Fruit fly (Drosophila melanogaster) whole organism, embryonic: ENCODE data around the gene CG4653.

Source experiments
- Ada2b ChIP-seq: fragments of 200-800 bp; sonication (Bioruptor generic); IDR thresholded peaks from 2 replicates; pipeline ENCODE4 v1.3.6; 2022; ENCODE audit warnings: missing biosample characterization, missing genetic modification characterization
- Adf1 ChIP-seq: fragments of 200-800 bp; sonication (Bioruptor generic); IDR thresholded peaks from 2 replicates; pipeline ENCODE4 v1.3.6; 2022; ENCODE audit warnings: missing biosample characterization, missing genetic modification characterization
- CG10462 ChIP-seq: fragments of 200-800 bp; sonication (Bioruptor generic); optimal IDR thresholded peaks from 2 replicates; lab custom pipeline; 2016; ENCODE audit warnings: missing biosample characterization, missing genetic modification characterization
- CG12659 ChIP-seq: fragments of 200-800 bp; sonication (Bioruptor generic); optimal IDR thresholded peaks from 3 replicates; lab custom pipeline; 2017; ENCODE audit warnings: mild to moderate bottlenecking, missing biosample characterization, missing genetic modification reagents, missing genetic modification characterization
- CG1529 ChIP-seq: fragments of 200-800 bp; sonication (Bioruptor generic); optimal IDR thresholded peaks from 3 replicates; lab custom pipeline; 2018; ENCODE audit warnings: missing biosample characterization, missing genetic modification characterization
- CG15514 ChIP-seq: fragments of 200-800 bp; sonication (Bioruptor generic); optimal IDR thresholded peaks from 3 replicates; lab custom pipeline; 2017; ENCODE audit warnings: missing biosample characterization, missing genetic modification characterization, mild to moderate bottlenecking, moderate library complexity, missing genetic modification reagents
- CG15696 ChIP-seq: fragments of 200-800 bp; sonication (Bioruptor generic); optimal IDR thresholded peaks from 2 replicates; lab custom pipeline; 2019; ENCODE audit warnings: missing biosample characterization, mild to moderate bottlenecking, missing genetic modification characterization, moderate library complexity
- CG1603 ChIP-seq: fragments of 200-800 bp; sonication (Bioruptor generic); optimal IDR thresholded peaks from 2 replicates; lab custom pipeline; 2019; ENCODE audit warnings: missing biosample characterization, mild to moderate bottlenecking, missing genetic modification characterization, moderate library complexity
- CG17385 ChIP-seq: fragments of 200-800 bp; sonication (Bioruptor generic); optimal IDR thresholded peaks from 3 replicates; lab custom pipeline; 2018; ENCODE audit warnings: missing biosample characterization, mild to moderate bottlenecking, missing genetic modification characterization
- CG1832 ChIP-seq: fragments of 200-800 bp; sonication (Bioruptor generic); optimal IDR thresholded peaks from 2 replicates; lab custom pipeline; 2017; ENCODE audit warnings: missing biosample characterization, mild to moderate bottlenecking, missing genetic modification characterization, inconsistent platforms
- CG4282 ChIP-seq: fragments of 200-800 bp; sonication (Bioruptor generic); optimal IDR thresholded peaks from 2 replicates; lab custom pipeline; 2016; ENCODE audit warnings: missing biosample characterization, missing genetic modification characterization
- CG5180 ChIP-seq: fragments of 200-800 bp; sonication (Bioruptor generic); optimal IDR thresholded peaks from 3 replicates; lab custom pipeline; 2017; ENCODE audit warnings: missing biosample characterization, missing genetic modification characterization, mild to moderate bottlenecking, moderate library complexity, missing genetic modification reagents
- CG6254 ChIP-seq: fragments of 200-800 bp; sonication (Bioruptor generic); optimal IDR thresholded peaks from 3 replicates; lab custom pipeline; 2017; ENCODE audit warnings: mild to moderate bottlenecking, missing biosample characterization, missing genetic modification reagents, missing genetic modification characterization
- CG7357 ChIP-seq: fragments of 200-800 bp; sonication (Bioruptor generic); IDR thresholded peaks from 3 replicates; pipeline ENCODE4 v1.3.6; 2022; ENCODE audit warnings: missing biosample characterization, missing genetic modification characterization
- CG8089 ChIP-seq: fragments of 200-800 bp; sonication (Bioruptor generic); optimal IDR thresholded peaks from 3 replicates; lab custom pipeline; 2016; ENCODE audit warnings: missing biosample characterization, missing genetic modification characterization
- CG8290 ChIP-seq, 3 experiments: fragments of 200-800 bp; sonication (Bioruptor generic); optimal IDR thresholded peaks; 2 replicates each; lab custom pipeline; 2016 to 2019; ENCODE audit warnings: missing biosample characterization in 3 of 3, missing genetic modification characterization in 3 of 3, mild to moderate bottlenecking in 2 of 3, moderate library complexity in 1 of 3
- CG8924 ChIP-seq: fragments of 200-800 bp; optimal IDR thresholded peaks from 3 replicates; lab custom pipeline; 2019; ENCODE audit warnings: missing biosample characterization, mild to moderate bottlenecking, missing genetic modification characterization, moderate library complexity
- CG9797 ChIP-seq: fragments of 200-800 bp; sonication (Bioruptor generic); optimal IDR thresholded peaks from 3 replicates; lab custom pipeline; 2018; ENCODE audit warnings: missing biosample characterization, mild to moderate bottlenecking, missing genetic modification characterization
- Doc3 ChIP-seq: fragments of 200-800 bp; sonication (Bioruptor generic); IDR thresholded peaks from 3 replicates; pipeline ENCODE4 v1.3.6; 2022; ENCODE audit warnings: missing biosample characterization, missing genetic modification characterization; ENCODE audit not compliant: partially characterized antibody
- Dp ChIP-seq: fragments of 200-800 bp; sonication (Bioruptor generic); optimal IDR thresholded peaks from 2 replicates; lab custom pipeline; 2018; ENCODE audit warnings: missing biosample characterization, mild to moderate bottlenecking, missing genetic modification characterization, moderate library complexity
- Dref ChIP-seq: fragments of 200-800 bp; sonication (Bioruptor generic); IDR thresholded peaks from 2 replicates; pipeline ENCODE4 v1.3.6; 2022; ENCODE audit warnings: missing biosample characterization, missing genetic modification characterization
- Drgx ChIP-seq: fragments of 200-800 bp; sonication (Bioruptor generic); IDR thresholded peaks from 2 replicates; pipeline ENCODE4 v1.3.6; 2022; ENCODE audit warnings: missing biosample characterization, missing genetic modification characterization
- E2f2 ChIP-seq: fragments of 200-800 bp; sonication (Bioruptor generic); IDR thresholded peaks from 2 replicates; pipeline ENCODE4 v1.3.6; 2022; ENCODE audit warnings: missing biosample characterization, missing genetic modification characterization
- Ets65A ChIP-seq: fragments of 200-800 bp; sonication (Bioruptor generic); peaks from one replicate; lab custom pipeline; 2016; ENCODE audit warnings: missing biosample characterization, missing genetic modification characterization
- GATAe ChIP-seq: fragments of 200-800 bp; sonication (Bioruptor generic); conservative IDR thresholded peaks from 2 replicates; pipeline ENCODE4 v1.3.6; 2022; ENCODE audit warnings: missing biosample characterization, missing genetic modification characterization
- HmgD ChIP-seq: fragments of 200-800 bp; sonication (Bioruptor generic); optimal IDR thresholded peaks from 3 replicates; lab custom pipeline; 2016; ENCODE audit warnings: missing biosample characterization, missing genetic modification characterization
- Jarid2 ChIP-seq: fragments of 200-800 bp; sonication (Bioruptor generic); optimal IDR thresholded peaks from 3 replicates; lab custom pipeline; 2017; ENCODE audit warnings: mild to moderate bottlenecking, missing biosample characterization, missing genetic modification reagents, missing genetic modification characterization
- Med ChIP-seq: fragments of 200-800 bp; sonication (Bioruptor generic); peaks from one replicate; lab custom pipeline; 2016; ENCODE audit warnings: missing biosample characterization, missing genetic modification characterization, mild to moderate bottlenecking, inconsistent platforms, moderate library complexity
- PHDP ChIP-seq: fragments of 200-800 bp; sonication (Bioruptor generic); optimal IDR thresholded peaks from 3 replicates; lab custom pipeline; 2018; ENCODE audit warnings: missing biosample characterization, mild to moderate bottlenecking, missing genetic modification characterization, moderate library complexity
- ara ChIP-seq: fragments of 200-800 bp; sonication (Bioruptor generic); IDR thresholded peaks from 2 replicates; pipeline ENCODE4 v1.3.6; 2022; ENCODE audit warnings: missing biosample characterization, missing genetic modification characterization
- caup ChIP-seq: fragments of 200-800 bp; sonication (Bioruptor generic); optimal IDR thresholded peaks from 3 replicates; lab custom pipeline; 2017; ENCODE audit warnings: missing biosample characterization, mild to moderate bottlenecking, missing genetic modification characterization, moderate library complexity; ENCODE audit not compliant: severe bottlenecking
- chinmo ChIP-seq: fragments of 200-800 bp; sonication (Bioruptor generic); IDR thresholded peaks from 4 replicates; pipeline ENCODE4 v1.3.6; 2022; ENCODE audit warnings: missing biosample characterization, missing genetic modification characterization; ENCODE audit not compliant: partially characterized antibody
- chm ChIP-seq: fragments of 200-800 bp; sonication (Bioruptor generic); IDR thresholded peaks from 2 replicates; pipeline ENCODE4 v1.3.6; 2022; ENCODE audit warnings: missing biosample characterization, missing genetic modification characterization
- ci ChIP-seq: fragments of 200-800 bp; sonication (Bioruptor generic); IDR thresholded peaks from 3 replicates; pipeline ENCODE4 v1.3.6; 2022; ENCODE audit warnings: missing biosample characterization, missing genetic modification characterization
- crol ChIP-seq: fragments of 200-800 bp; sonication (Bioruptor generic); IDR thresholded peaks from 2 replicates; pipeline ENCODE4 v1.3.6; 2022; ENCODE audit warnings: missing biosample characterization, missing genetic modification characterization
- dimm ChIP-seq: fragments of 200-800 bp; sonication (Bioruptor generic); IDR thresholded peaks from 2 replicates; pipeline ENCODE4 v1.3.6; 2022; ENCODE audit warnings: missing biosample characterization, missing genetic modification characterization
- fd96Cb ChIP-seq: fragments of 200-800 bp; sonication (Bioruptor generic); optimal IDR thresholded peaks from 2 replicates; lab custom pipeline; 2018; ENCODE audit warnings: missing biosample characterization, mild to moderate bottlenecking, missing genetic modification characterization, moderate library complexity
- gfzf ChIP-seq: fragments of 200-800 bp; sonication (Bioruptor generic); optimal IDR thresholded peaks from 2 replicates; lab custom pipeline; 2016; ENCODE audit warnings: missing biosample characterization, mild to moderate bottlenecking, missing genetic modification characterization, moderate library complexity
- mam ChIP-seq: fragments of 200-800 bp; sonication (Bioruptor generic); optimal IDR thresholded peaks from 3 replicates; lab custom pipeline; 2016; ENCODE audit warnings: missing biosample characterization, missing genetic modification characterization
- pzg ChIP-seq: fragments of 200-800 bp; sonication (Bioruptor generic); optimal IDR thresholded peaks from 3 replicates; lab custom pipeline; 2018; ENCODE audit warnings: missing biosample characterization, mild to moderate bottlenecking, missing genetic modification characterization, moderate library complexity
- ranshi ChIP-seq: fragments of 200-800 bp; sonication (Bioruptor generic); IDR thresholded peaks from 2 replicates; pipeline ENCODE4 v1.3.6; 2022; ENCODE audit warnings: missing biosample characterization, missing genetic modification characterization
- sens ChIP-seq: fragments of 200-800 bp; sonication (Bioruptor generic); peaks from one replicate; lab custom pipeline; 2016; ENCODE audit warnings: missing biosample characterization, missing genetic modification characterization
- slou ChIP-seq: fragments of 200-800 bp; sonication (Bioruptor generic); optimal IDR thresholded peaks from 3 replicates; lab custom pipeline; 2016; ENCODE audit warnings: missing biosample characterization, missing genetic modification characterization
- sr ChIP-seq: fragments of 200-800 bp; sonication (Bioruptor generic); IDR thresholded peaks from 3 replicates; pipeline ENCODE4 v1.3.6; 2022; ENCODE audit warnings: missing biosample characterization, missing genetic modification characterization
- stwl ChIP-seq: fragments of 200-800 bp; sonication (Bioruptor generic); optimal IDR thresholded peaks from 3 replicates; lab custom pipeline; 2018; ENCODE audit warnings: missing biosample characterization, mild to moderate bottlenecking, missing genetic modification characterization, moderate library complexity
- wor ChIP-seq: fragments of 200-800 bp; sonication (Bioruptor generic); IDR thresholded peaks from 2 replicates; pipeline ENCODE4 v1.3.6; 2022; ENCODE audit warnings: missing biosample characterization, missing genetic modification characterization
- z ChIP-seq: fragments of 200-800 bp; sonication (Bioruptor generic); IDR thresholded peaks from 3 replicates; pipeline ENCODE4 v1.3.6; 2022; ENCODE audit warnings: missing biosample characterization, missing genetic modification characterization
- zen ChIP-seq: fragments of 200-800 bp; sonication (Bioruptor generic); optimal IDR thresholded peaks from 3 replicates; lab custom pipeline; 2018; ENCODE audit warnings: missing biosample characterization, mild to moderate bottlenecking, missing genetic modification characterization, moderate library complexity

CG4653 gene

DNA sequence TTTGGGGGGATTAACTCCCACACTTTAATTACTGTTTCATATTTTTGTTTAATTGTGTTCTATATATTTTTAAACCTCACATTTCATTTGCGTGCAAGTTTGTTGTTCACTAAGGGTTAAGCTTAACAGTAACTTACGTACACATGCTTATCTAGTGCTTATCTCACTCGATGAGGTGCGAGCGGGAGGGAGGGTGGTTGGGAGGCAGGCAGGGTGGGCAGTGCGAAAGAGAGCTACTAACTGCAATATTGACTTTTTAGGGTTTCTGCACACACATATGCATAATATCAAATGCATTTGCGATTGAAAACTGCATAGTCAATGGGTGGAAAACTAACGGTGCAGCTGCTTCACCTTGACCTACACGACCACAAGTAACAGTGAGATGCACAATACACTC lies 9.4 kb upstream of the CG4653 start:
- peak; percentile 13 for TF ChIP-seq CG1832 (GFP tag; lab: Kevin White, UChicago)
- TF ChIP-seq GATAe (GFP tag; lab: Robert Waterston, UW): peak; percentile 68
- 0 out of 2 replicates have a peak, but pooled peaks have one; percentile 4 for TF ChIP-seq Ada2b (GFP tag; lab: Robert Waterston, UW)
- no peak for TF ChIP-seq CG10462
- peak; percentile 51 for TF ChIP-seq crol (GFP tag; lab: Robert Waterston, UW)

DNA sequence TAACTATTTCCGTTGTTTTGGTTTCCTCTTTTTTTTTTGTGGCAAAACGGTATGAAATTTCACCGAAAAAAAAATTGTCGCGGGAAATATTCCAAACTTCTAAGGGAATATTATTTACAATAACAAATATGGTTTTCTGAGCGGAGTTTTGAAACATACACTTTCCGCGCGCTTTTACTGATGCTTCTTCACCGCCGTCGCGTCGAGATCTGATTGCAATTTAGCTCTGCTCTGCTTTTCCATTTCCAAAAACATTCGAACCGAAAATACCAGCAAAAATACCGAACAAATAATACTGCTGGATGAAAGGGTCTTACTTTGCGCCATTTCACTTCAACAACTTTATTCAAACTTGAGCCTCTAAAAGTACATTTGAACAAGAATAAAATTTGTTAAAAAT lies 8.9 kb upstream of the CG4653 start, which contains the start of gene Septin4:
Septin4 (minus strand) TSS at position 215 of the 400 bp plus-strand sequence.
- TF ChIP-seq ci (GFP tag; lab: Robert Waterston, UW): peak; percentile 28; the same call in 1 of the 3 replicates
- TF ChIP-seq CG12659 (GFP tag; lab: Kevin White, UChicago): peak; percentile 16
- peak; percentile 32 for TF ChIP-seq CG15514
- TF ChIP-seq caup (GFP tag; lab: Kevin White, UChicago): no peak
- TF ChIP-seq CG5180 (GFP tag; lab: Kevin White, UChicago): peak; percentile 24
- TF ChIP-seq gfzf (GFP tag; lab: Kevin White, UChicago): peak; percentile 50
- TF ChIP-seq Med (GFP tag; lab: Kevin White, UChicago): peak; percentile 56
- TF ChIP-seq pzg (GFP tag; lab: Kevin White, UChicago): peak; percentile 36
- TF ChIP-seq Ets65A (GFP tag; lab: Kevin White, UChicago): peak; percentile 56
- TF ChIP-seq CG17385 (GFP tag; lab: Kevin White, UChicago): peak; percentile 32
- peak; percentile 74 for TF ChIP-seq Jarid2
- no peak for TF ChIP-seq zen (tag; lab: Kevin White, UChicago)
- peak; percentile 65; the same call in 1 of the 4 replicates for TF ChIP-seq chinmo (GFP tag; lab: Robert Waterston, UW)
- TF ChIP-seq sr: no peak
- TF ChIP-seq CG1603 (tag; lab: Kevin White, UChicago): peak; percentile 19
- no peak for TF ChIP-seq CG8290 (GFP tag; optimal IDR thresholded peaks at IDR 0.05; lab: Kevin White, UChicago)
- TF ChIP-seq CG8290 (tag; optimal IDR thresholded peaks at IDR 0.05; lab: Kevin White, UChicago): peak in 1 of 2 experiments; percentile 20
- 0 out of 2 replicates have a peak, but pooled peaks have one; percentile 17 for TF ChIP-seq Dref (GFP tag; lab: Robert Waterston, UW)
- TF ChIP-seq E2f2: peak; percentile 67
- TF ChIP-seq CG9797: peak; percentile 33
- TF ChIP-seq Dp: peak; percentile 65
- TF ChIP-seq chm: peak; percentile 48; the same call in 1 of the 2 replicates
- TF ChIP-seq z (GFP tag; lab: Robert Waterston, UW): no peak
- no peak for TF ChIP-seq mam (GFP tag; lab: Kevin White, UChicago)
- TF ChIP-seq fd96Cb (tag; lab: Kevin White, UChicago): no peak
- peak; percentile 19 for TF ChIP-seq sens (GFP tag; lab: Kevin White, UChicago)
- TF ChIP-seq CG8924: peak; percentile 21
- TF ChIP-seq Adf1 (GFP tag; lab: Robert Waterston, UW): peak; percentile 20; the same call in 1 of the 2 replicates
- peak; percentile 14 for TF ChIP-seq stwl (tag; lab: Kevin White, UChicago)

DNA sequence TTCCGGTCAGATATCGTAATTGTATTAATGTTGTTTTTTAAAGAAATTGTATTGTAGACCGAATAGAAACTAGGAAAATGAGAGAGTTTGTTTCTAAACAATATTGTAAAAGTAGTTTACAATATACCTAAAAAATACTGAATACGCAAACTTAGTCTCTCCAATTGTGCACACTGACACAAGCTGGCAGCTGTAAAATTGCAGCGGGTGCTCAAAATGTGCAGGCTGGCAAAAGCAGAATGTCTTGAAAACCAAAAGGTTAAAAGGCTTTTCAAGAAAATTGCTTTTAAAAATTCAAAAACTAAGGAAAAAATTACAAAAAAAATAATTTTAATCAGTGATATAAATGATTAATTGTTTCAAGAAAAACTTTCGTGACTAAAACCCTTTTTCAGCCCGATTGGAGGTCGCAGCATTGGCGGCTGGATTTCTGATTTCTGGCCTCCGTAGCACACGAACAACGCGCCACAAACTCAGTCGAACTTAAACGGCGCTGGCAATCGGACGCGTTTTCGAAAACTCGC lies 8.2 kb upstream of the CG4653 start, which contains the start of gene CG4678:
CG4678 (plus strand) TSS at position 474 of the 524 bp plus-strand sequence.
- TF ChIP-seq ara (no peak), CG1529 (no peak), Doc3 (no peak), slou (no peak), CG4282 (GFP tag; lab: Kevin White, UChicago) (no peak), dimm (GFP tag; lab: Robert Waterston, UW) (no peak), HmgD (GFP tag; lab: Kevin White, UChicago) (peak; percentile 43), CG10462 (no peak), CG15696 (no peak), gfzf (GFP tag; lab: Kevin White, UChicago) (peak; percentile 72), ranshi (GFP tag; lab: Robert Waterston, UW) (no peak), caup (GFP tag; lab: Kevin White, UChicago) (no peak), CG6254 (GFP tag; lab: Kevin White, UChicago) (peak; percentile 14), wor (no peak), PHDP (tag; lab: Kevin White, UChicago) (no peak), Drgx (GFP tag; lab: Robert Waterston, UW) (no peak), mam (GFP tag; lab: Kevin White, UChicago) (peak; percentile 1), CG8089 (GFP tag; lab: Kevin White, UChicago) (no peak), CG7357 (GFP tag; lab: Robert Waterston, UW) (no peak)
